Fruit fly (Drosophila melanogaster) whole organism, wandering third instar larva: Measurements from ENCODE around the gene RAF2.

Experiments
- Myc ChIP-seq: fragments of >200 bp; optimal IDR thresholded peaks from 2 replicates; lab custom pipeline; 2017
- OdsH ChIP-seq: fragments of 200-800 bp; sonication (Bioruptor generic); optimal IDR thresholded peaks from 2 replicates; lab custom pipeline; 2016; ENCODE audit warnings: missing biosample characterization, mild to moderate bottlenecking, missing genetic modification characterization
- br ChIP-seq: fragments of 200-800 bp; sonication (Bioruptor generic); optimal IDR thresholded peaks from 2 replicates; lab custom pipeline; 2016; ENCODE audit warnings: missing biosample characterization, missing genetic modification characterization
- h ChIP-seq: fragments of 200-800 bp; sonication (Bioruptor generic); optimal IDR thresholded peaks from 3 replicates; lab custom pipeline; 2016; ENCODE audit warnings: missing biosample characterization, mild to moderate bottlenecking, missing genetic modification characterization
- jim ChIP-seq: fragments of 175-275, 200-325 bp; sonication (Bioruptor generic); optimal IDR thresholded peaks from 2 replicates; lab custom pipeline; 2016; ENCODE audit warnings: missing biosample characterization, mild to moderate bottlenecking, missing genetic modification characterization
- lola ChIP-seq: fragments of >200 bp; optimal IDR thresholded peaks from 2 replicates; lab custom pipeline; 2017; ENCODE audit warnings: missing biosample characterization, missing genetic modification characterization
- psq ChIP-seq: fragments of 200-800 bp; sonication (Bioruptor generic); optimal IDR thresholded peaks from 3 replicates; lab custom pipeline; 2017; ENCODE audit warnings: missing biosample characterization, mild to moderate bottlenecking, missing genetic modification characterization, moderate library complexity
- rgr ChIP-seq: fragments of 200-800 bp; sonication (Bioruptor generic); optimal IDR thresholded peaks from 3 replicates; lab custom pipeline; 2016; ENCODE audit warnings: missing biosample characterization, mild to moderate bottlenecking, missing genetic modification characterization
- sage ChIP-seq: fragments of 200-800 bp; sonication (Bioruptor generic); optimal IDR thresholded peaks from 2 replicates; lab custom pipeline; 2016; ENCODE audit warnings: missing biosample characterization, mild to moderate bottlenecking, missing genetic modification characterization
- sv ChIP-seq: fragments of 200-800 bp; sonication (Bioruptor generic); optimal IDR thresholded peaks from 3 replicates; lab custom pipeline; 2016; ENCODE audit warnings: missing biosample characterization, missing genetic modification characterization
- tai ChIP-seq: sonication (Bioruptor generic); optimal IDR thresholded peaks from 2 replicates; lab custom pipeline; 2016; ENCODE audit warnings: missing biosample characterization, missing genetic modification characterization
- woc ChIP-seq: sonication (Bioruptor generic); optimal IDR thresholded peaks from 2 replicates; lab custom pipeline; 2016; ENCODE audit warnings: missing biosample characterization, mild to moderate bottlenecking, missing genetic modification characterization

DNA sequence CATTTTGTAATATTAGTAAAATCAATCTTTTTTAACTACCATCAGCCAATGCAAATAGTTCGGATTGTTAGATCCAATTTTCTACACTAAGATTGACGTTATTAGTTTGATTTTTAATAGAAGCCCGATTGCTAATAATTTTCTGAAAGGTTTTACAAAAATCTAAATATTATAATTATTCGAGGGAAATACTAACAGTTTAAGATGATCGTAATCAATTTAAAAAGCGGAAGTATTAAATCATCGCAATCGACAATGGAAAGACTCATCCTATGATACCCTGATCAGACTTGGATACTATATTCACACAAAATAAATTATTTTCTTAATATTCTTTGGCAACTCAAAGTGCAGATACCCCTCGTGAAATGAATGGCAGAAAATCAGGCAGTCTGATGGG lies 28.3 kb upstream of the RAF2 start:
- TF ChIP-seq psq (GFP tag; lab: Kevin White, UChicago) (no peak), Myc (lab: Kevin White, UChicago) (no peak), jim (GFP tag; lab: Kevin White, UChicago) (no peak), h (no peak), lola (GFP tag; lab: Kevin White, UChicago) (no peak), sv (GFP tag; lab: Kevin White, UChicago) (no peak), woc (GFP tag; lab: Kevin White, UChicago) (no peak), br (GFP tag; lab: Kevin White, UChicago) (no peak), rgr (GFP tag; lab: Kevin White, UChicago) (no peak), OdsH (GFP tag; lab: Kevin White, UChicago) (no peak), tai (GFP tag; lab: Kevin White, UChicago) (no peak), sage (GFP tag; lab: Kevin White, UChicago) (no peak)
